Fruit fly (Drosophila melanogaster) S2 (cell line): ENCODE data around the gene Smr.

Experiments
- CG8478 ChIP-seq: fragments of >200 bp; optimal IDR thresholded peaks from 2 replicates; lab custom pipeline; 2018
- CTCF ChIP-seq, 2 experiments: fragments of >200 bp; optimal IDR thresholded peaks; 2 replicates each; lab custom pipeline; 2018

- TF ChIP-seq CTCF (optimal IDR thresholded peaks at IDR 0.05; lab: Kevin White, UChicago) = no peak
- no peak for TF ChIP-seq CG8478
Measured at dm6 chrX:12741914-12742650, at the start of gene Smr.
